Fruit fly (Drosophila melanogaster) whole organism, embryonic: Measurements from ENCODE around the gene CG34242.

Experiments
- Atf6 ChIP-seq: fragments of 200-800 bp; sonication (Bioruptor generic); IDR thresholded peaks from 2 replicates; pipeline ENCODE4 v1.3.6; 2022; ENCODE audit warnings: missing biosample characterization, missing genetic modification characterization
- B-H1 ChIP-seq: fragments of 200-800 bp; sonication (Bioruptor generic); IDR thresholded peaks from 3 replicates; pipeline ENCODE4 v1.3.6; 2022; ENCODE audit warnings: missing biosample characterization, missing genetic modification characterization
- CG10959 ChIP-seq: fragments of 200-800 bp; sonication (Bioruptor generic); IDR thresholded peaks from 2 replicates; pipeline ENCODE4 v1.3.6; 2022; ENCODE audit warnings: missing biosample characterization, missing genetic modification characterization
- CG11695 ChIP-seq: fragments of 200-800 bp; sonication (Bioruptor generic); IDR thresholded peaks from 3 replicates; pipeline ENCODE4 v1.3.6; 2022; ENCODE audit warnings: missing biosample characterization, missing genetic modification characterization
- CG12391 ChIP-seq: fragments of 200-800 bp; sonication (Bioruptor generic); optimal IDR thresholded peaks from 3 replicates; lab custom pipeline; 2018; ENCODE audit warnings: missing biosample characterization, mild to moderate bottlenecking, missing genetic modification characterization, moderate library complexity
- CG13287 ChIP-seq: fragments of 200-800 bp; sonication (Bioruptor generic); IDR thresholded peaks from 2 replicates; pipeline ENCODE4 v1.3.6; 2022; ENCODE audit warnings: missing biosample characterization, missing genetic modification characterization; ENCODE audit not compliant: partially characterized antibody
- CG14014 ChIP-seq: fragments of 200-800 bp; sonication (Bioruptor generic); IDR thresholded peaks from 2 replicates; pipeline ENCODE4 v1.3.6; 2022; ENCODE audit warnings: missing biosample characterization, missing genetic modification characterization
- CG14860 ChIP-seq: fragments of 200-800 bp; sonication (Bioruptor generic); IDR thresholded peaks from 3 replicates; pipeline ENCODE4 v1.3.6; 2022; ENCODE audit warnings: missing biosample characterization, missing genetic modification characterization; ENCODE audit not compliant: partially characterized antibody
- CG2678 ChIP-seq: fragments of 200-800 bp; sonication (Bioruptor generic); optimal IDR thresholded peaks from 3 replicates; lab custom pipeline; 2019; ENCODE audit warnings: missing biosample characterization, mild to moderate bottlenecking, missing genetic modification characterization, moderate library complexity
- CG4404 ChIP-seq: fragments of 200-800 bp; sonication (Bioruptor generic); IDR thresholded peaks from 2 replicates; pipeline ENCODE4 v1.3.6; 2022; ENCODE audit warnings: missing biosample characterization, missing genetic modification characterization
- CG5180 ChIP-seq: fragments of 200-800 bp; sonication (Bioruptor generic); optimal IDR thresholded peaks from 3 replicates; lab custom pipeline; 2017; ENCODE audit warnings: missing biosample characterization, missing genetic modification characterization, mild to moderate bottlenecking, moderate library complexity, missing genetic modification reagents
- CG6272 ChIP-seq: fragments of 200-800 bp; sonication (Bioruptor generic); IDR thresholded peaks from 2 replicates; pipeline ENCODE4 v1.3.6; 2022; ENCODE audit warnings: missing biosample characterization, missing genetic modification characterization
- CG7839 ChIP-seq: fragments of 200-800 bp; sonication (Bioruptor generic); optimal IDR thresholded peaks from 3 replicates; lab custom pipeline; 2018; ENCODE audit warnings: missing biosample characterization, mild to moderate bottlenecking, missing genetic modification characterization, moderate library complexity
- CG9437 ChIP-seq: fragments of 200-800 bp; sonication (Bioruptor generic); optimal IDR thresholded peaks from 2 replicates; lab custom pipeline; 2018; ENCODE audit warnings: missing biosample characterization, mild to moderate bottlenecking, missing genetic modification characterization
- Dbx ChIP-seq: fragments of 200-800 bp; sonication (Bioruptor generic); IDR thresholded peaks from 3 replicates; pipeline ENCODE4 v1.3.6; 2022; ENCODE audit warnings: missing biosample characterization, missing genetic modification characterization
- Doc3 ChIP-seq: fragments of 200-800 bp; sonication (Bioruptor generic); IDR thresholded peaks from 3 replicates; pipeline ENCODE4 v1.3.6; 2022; ENCODE audit warnings: missing biosample characterization, missing genetic modification characterization; ENCODE audit not compliant: partially characterized antibody
- E2f2 ChIP-seq: fragments of 200-800 bp; sonication (Bioruptor generic); IDR thresholded peaks from 2 replicates; pipeline ENCODE4 v1.3.6; 2022; ENCODE audit warnings: missing biosample characterization, missing genetic modification characterization
- HLHmδ ChIP-seq: fragments of 200-800 bp; sonication (Bioruptor generic); optimal IDR thresholded peaks from 2 replicates; lab custom pipeline; 2018; ENCODE audit warnings: missing biosample characterization, mild to moderate bottlenecking, missing genetic modification characterization, moderate library complexity
- Hey ChIP-seq: fragments of 200-800 bp; sonication (Bioruptor generic); optimal IDR thresholded peaks from 3 replicates; lab custom pipeline; 2018; ENCODE audit warnings: missing biosample characterization, mild to moderate bottlenecking, missing genetic modification characterization
- Jarid2 ChIP-seq: fragments of 200-800 bp; sonication (Bioruptor generic); optimal IDR thresholded peaks from 3 replicates; lab custom pipeline; 2017; ENCODE audit warnings: mild to moderate bottlenecking, missing biosample characterization, missing genetic modification reagents, missing genetic modification characterization
- MTF-1 ChIP-seq: fragments of 200-800 bp; sonication (Bioruptor generic); optimal IDR thresholded peaks from 2 replicates; lab custom pipeline; 2018; ENCODE audit warnings: missing biosample characterization, mild to moderate bottlenecking, missing genetic modification characterization, borderline replicate concordance
- Nf-YC ChIP-seq: fragments of 200-800 bp; optimal IDR thresholded peaks from 3 replicates; lab custom pipeline; 2019; ENCODE audit warnings: missing biosample characterization, mild to moderate bottlenecking, missing genetic modification characterization, moderate library complexity
- Opbp ChIP-seq: fragments of 200-800 bp; sonication (Bioruptor generic); IDR thresholded peaks from 3 replicates; pipeline ENCODE4 v1.3.6; 2022; ENCODE audit warnings: missing biosample characterization, missing genetic modification characterization; ENCODE audit not compliant: partially characterized antibody
- Rx ChIP-seq: fragments of 200-800 bp; sonication (Bioruptor generic); IDR thresholded peaks from 2 replicates; pipeline ENCODE4 v1.3.6; 2022; ENCODE audit warnings: missing biosample characterization, missing genetic modification characterization
- YL-1 ChIP-seq: fragments of 200-800 bp; sonication (Bioruptor generic); optimal IDR thresholded peaks from 3 replicates; lab custom pipeline; 2017; ENCODE audit warnings: missing biosample characterization, mild to moderate bottlenecking, missing genetic modification characterization
- caup ChIP-seq: fragments of 200-800 bp; sonication (Bioruptor generic); optimal IDR thresholded peaks from 3 replicates; lab custom pipeline; 2017; ENCODE audit warnings: missing biosample characterization, mild to moderate bottlenecking, missing genetic modification characterization, moderate library complexity; ENCODE audit not compliant: severe bottlenecking
- ci ChIP-seq: fragments of 200-800 bp; sonication (Bioruptor generic); IDR thresholded peaks from 3 replicates; pipeline ENCODE4 v1.3.6; 2022; ENCODE audit warnings: missing biosample characterization, missing genetic modification characterization
- crc ChIP-seq: fragments of 200-800 bp; sonication (Bioruptor generic); optimal IDR thresholded peaks from 2 replicates; lab custom pipeline; 2016; ENCODE audit warnings: missing biosample characterization, missing genetic modification characterization
- dmrt99B ChIP-seq: fragments of 200-800 bp; sonication (Bioruptor generic); optimal IDR thresholded peaks from 2 replicates; lab custom pipeline; 2018; ENCODE audit warnings: missing biosample characterization, mild to moderate bottlenecking, missing genetic modification characterization, moderate library complexity
- eyg ChIP-seq: fragments of 200-800 bp; sonication (Bioruptor generic); optimal IDR thresholded peaks from 3 replicates; lab custom pipeline; 2016; ENCODE audit warnings: missing biosample characterization, missing genetic modification characterization
- gfzf ChIP-seq: fragments of 200-800 bp; sonication (Bioruptor generic); optimal IDR thresholded peaks from 2 replicates; lab custom pipeline; 2016; ENCODE audit warnings: missing biosample characterization, mild to moderate bottlenecking, missing genetic modification characterization, moderate library complexity
- hkb ChIP-seq, 2 experiments: fragments of 200-800 bp in 1 of 2; fragments of >200 bp in 1 of 2; sonication (Bioruptor generic) in 1 of 2; IDR thresholded peaks in 1 of 2; optimal IDR thresholded peaks in 1 of 2; 2 replicates each; pipeline versions ENCODE4 v1.3.6 to Lab custom; 2017 to 2022; ENCODE audit warnings: missing biosample characterization in 1 of 2, missing genetic modification characterization in 1 of 2
- lilli ChIP-seq: fragments of 200-800 bp; sonication (Bioruptor generic); optimal IDR thresholded peaks from 3 replicates; lab custom pipeline; 2016; ENCODE audit warnings: missing biosample characterization, missing genetic modification characterization
- lov ChIP-seq, 2 experiments: fragments of 200-800 bp in 1 of 2; fragments of >200 bp in 1 of 2; sonication (Bioruptor generic) in 1 of 2; IDR thresholded peaks in 1 of 2; optimal IDR thresholded peaks in 1 of 2; 2 replicates in 1 of 2; 3 replicates in 1 of 2; pipeline versions ENCODE4 v1.3.6 to Lab custom; 2017 to 2022; ENCODE audit warnings: missing biosample characterization in 1 of 2, missing genetic modification characterization in 1 of 2
- mld ChIP-seq: fragments of 200-800 bp; sonication (Bioruptor generic); IDR thresholded peaks from 3 replicates; pipeline ENCODE4 v1.3.6; 2022; ENCODE audit warnings: missing biosample characterization, missing genetic modification characterization; ENCODE audit not compliant: partially characterized antibody
- onecut ChIP-seq: fragments of 200-800 bp; sonication (Bioruptor generic); IDR thresholded peaks from 2 replicates; pipeline ENCODE4 v1.3.6; 2022; ENCODE audit warnings: missing biosample characterization, missing genetic modification characterization
- pan ChIP-seq, 4 experiments: fragments of >200 bp in 3 of 4; fragments of 200-800 bp in 1 of 4; sonication (Bioruptor generic) in 1 of 4; optimal IDR thresholded peaks in 3 of 4; IDR thresholded peaks in 1 of 4; 2 replicates each; pipeline versions ENCODE4 v1.3.6 to Lab custom; 2017 to 2022; ENCODE audit warnings: missing biosample characterization in 2 of 4, missing genetic modification characterization in 2 of 4, mixed read lengths in 1 of 4
- pfk ChIP-seq: fragments of 200-800 bp; sonication (Bioruptor generic); optimal IDR thresholded peaks from 2 replicates; lab custom pipeline; 2018; ENCODE audit warnings: missing biosample characterization, mild to moderate bottlenecking, missing genetic modification characterization, moderate library complexity
- prd ChIP-seq, 3 experiments: fragments of >200 bp in 2 of 3; fragments of 200-800 bp in 1 of 3; sonication (Bioruptor generic) in 1 of 3; optimal IDR thresholded peaks in 2 of 3; IDR thresholded peaks in 1 of 3; 2 replicates in 2 of 3; 3 replicates in 1 of 3; pipeline versions ENCODE4 v1.3.6 to Lab custom; 2017 to 2022; ENCODE audit warnings: missing biosample characterization in 1 of 3, missing genetic modification characterization in 1 of 3
- sna ChIP-seq: fragments of 200-800 bp; sonication (Bioruptor generic); IDR thresholded peaks from 2 replicates; pipeline ENCODE4 v1.3.6; 2022; ENCODE audit warnings: missing biosample characterization, missing genetic modification characterization; ENCODE audit not compliant: partially characterized antibody
- so ChIP-seq: fragments of 200-800 bp; sonication (Bioruptor generic); IDR thresholded peaks from 3 replicates; pipeline ENCODE4 v1.3.6; 2022; ENCODE audit warnings: missing biosample characterization, missing genetic modification characterization
- stc ChIP-seq: fragments of 200-800 bp; sonication (Bioruptor generic); IDR thresholded peaks from 2 replicates; pipeline ENCODE4 v1.3.6; 2022; ENCODE audit warnings: missing biosample characterization, missing genetic modification characterization
- twi ChIP-seq: fragments of 200-800 bp; optimal IDR thresholded peaks from 2 replicates; lab custom pipeline; 2019; ENCODE audit warnings: missing biosample characterization, mild to moderate bottlenecking, missing genetic modification characterization, moderate library complexity
- z ChIP-seq: fragments of 200-800 bp; sonication (Bioruptor generic); IDR thresholded peaks from 3 replicates; pipeline ENCODE4 v1.3.6; 2022; ENCODE audit warnings: missing biosample characterization, missing genetic modification characterization
- zen2 ChIP-seq: fragments of 200-800 bp; sonication (Bioruptor generic); IDR thresholded peaks from 3 replicates; pipeline ENCODE4 v1.3.6; 2022; ENCODE audit warnings: missing biosample characterization, missing genetic modification characterization; ENCODE audit not compliant: partially characterized antibody

Gene CG34242

dm6 chr3L:12484948-12485347 is 48.8 kb upstream of the CG34242 start, which contains the start of gene CG10663:
Gene CG10663 (minus strand): TSS chr3L:12485035.
- TF ChIP-seq CG7839 (peak; percentile 4), lov (optimal IDR thresholded peaks at IDR 0.05; lab: Kevin White, UChicago) (no peak), lov (GFP tag; IDR thresholded peaks at IDR 0.05; lab: Robert Waterston, UW) (no peak), CG14860 (GFP tag; lab: Robert Waterston, UW) (peak; percentile 45; the same call in 2 of the 3 replicates), prd (optimal IDR thresholded peaks at IDR 0.05; lab: Kevin White, UChicago) (no peak), prd (GFP tag; IDR thresholded peaks at IDR 0.05; lab: Robert Waterston, UW) (0 out of 3 replicates have a peak, but pooled peaks have one; percentile 37), CG5180 (GFP tag; lab: Kevin White, UChicago) (peak; percentile 81), Dbx (no peak), CG11695 (GFP tag; lab: Robert Waterston, UW) (peak; percentile 43; the same call in 1 of the 3 replicates), eyg (peak; percentile 8), CG6272 (GFP tag; lab: Robert Waterston, UW) (no peak), pan (optimal IDR thresholded peaks at IDR 0.05; lab: Kevin White, UChicago) (no peak), pan (GFP tag; optimal IDR thresholded peaks at IDR 0.05 in 1 of 2, IDR thresholded peaks at IDR 0.05 in 1 of 2) (peak in 1 of 2 experiments; percentile 32), Doc3 (GFP tag; lab: Robert Waterston, UW) (0 out of 3 replicates have a peak, but pooled peaks have one; percentile 33), Opbp (GFP tag; lab: Robert Waterston, UW) (0 out of 3 replicates have a peak, but pooled peaks have one; percentile 24), stc (GFP tag; lab: Robert Waterston, UW) (peak; percentile 30; the same call in 1 of the 2 replicates), Nf-YC (tag; lab: Kevin White, UChicago) (no peak), hkb (optimal IDR thresholded peaks at IDR 0.05; lab: Kevin White, UChicago) (no peak), hkb (GFP tag; IDR thresholded peaks at IDR 0.05; lab: Robert Waterston, UW) (0 out of 2 replicates have a peak, but pooled peaks have one; percentile 15), CG10959 (GFP tag; lab: Robert Waterston, UW) (0 out of 2 replicates have a peak, but pooled peaks have one; percentile 31), gfzf (GFP tag; lab: Kevin White, UChicago) (no peak), onecut (GFP tag; lab: Robert Waterston, UW) (0 out of 2 replicates have a peak, but pooled peaks have one; percentile 25), HLHmδ (GFP tag; lab: Kevin White, UChicago) (peak; percentile 39), Rx (no peak), lilli (peak; percentile 5), zen2 (0 out of 3 replicates have a peak, but pooled peaks have one; percentile 23), CG2678 (tag; lab: Kevin White, UChicago) (peak; percentile 9), so (GFP tag; lab: Robert Waterston, UW) (peak; percentile 34; the same call in 1 of the 3 replicates), CG4404 (GFP tag; lab: Robert Waterston, UW) (no peak), B-H1 (GFP tag; lab: Robert Waterston, UW) (peak; percentile 17; the same call in 1 of the 3 replicates), E2f2 (peak; percentile 24; the same call in 1 of the 2 replicates), dmrt99B (tag; lab: Kevin White, UChicago) (peak; percentile 18), CG13287 (peak; percentile 57), MTF-1 (GFP tag; lab: Kevin White, UChicago) (peak; percentile 14), Jarid2 (GFP tag; lab: Kevin White, UChicago) (peak; percentile 89), CG14014 (GFP tag; lab: Robert Waterston, UW) (peak; percentile 32; the same call in 1 of the 2 replicates), Hey (tag; lab: Kevin White, UChicago) (no peak), twi (tag; lab: Kevin White, UChicago) (peak; percentile 96), CG12391 (tag; lab: Kevin White, UChicago) (peak; percentile 11), Atf6 (0 out of 2 replicates have a peak, but pooled peaks have one; percentile 27), crc (no peak), mld (peak; percentile 34; the same call in 1 of the 3 replicates), pfk (peak; percentile 94), caup (GFP tag; lab: Kevin White, UChicago) (peak; percentile 2), ci (peak; percentile 72; the same call in 2 of the 3 replicates), CG9437 (GFP tag; lab: Kevin White, UChicago) (peak; percentile 34), YL-1 (GFP tag; lab: Kevin White, UChicago) (no peak), sna (no peak), z (GFP tag; lab: Robert Waterston, UW) (0 out of 3 replicates have a peak, but pooled peaks have one; percentile 48)
